Worm (Caenorhabditis elegans) whole organism, L4/young adult: Measurements from ENCODE around the gene T04A8.7.

Source experiments
- W03F9.2 ChIP-seq: fragments of 150-350 bp; optimal IDR thresholded peaks from 2 replicates; lab custom pipeline; 2014; ENCODE audit warnings: missing biosample characterization, missing genetic modification characterization
- dao-5 ChIP-seq: sonication (generic microtip); optimal IDR thresholded peaks from 2 replicates; lab custom pipeline; 2016; ENCODE audit warnings: missing genotype, missing genetic modification characterization, moderate library complexity, missing compliant biosample characterization
- him-1 ChIP-seq: sonication (generic microtip); optimal IDR thresholded peaks from 2 replicates; lab custom pipeline; 2016; ENCODE audit warnings: missing genotype, missing genetic modification reagents, missing genetic modification characterization, missing compliant biosample characterization

DNA sequence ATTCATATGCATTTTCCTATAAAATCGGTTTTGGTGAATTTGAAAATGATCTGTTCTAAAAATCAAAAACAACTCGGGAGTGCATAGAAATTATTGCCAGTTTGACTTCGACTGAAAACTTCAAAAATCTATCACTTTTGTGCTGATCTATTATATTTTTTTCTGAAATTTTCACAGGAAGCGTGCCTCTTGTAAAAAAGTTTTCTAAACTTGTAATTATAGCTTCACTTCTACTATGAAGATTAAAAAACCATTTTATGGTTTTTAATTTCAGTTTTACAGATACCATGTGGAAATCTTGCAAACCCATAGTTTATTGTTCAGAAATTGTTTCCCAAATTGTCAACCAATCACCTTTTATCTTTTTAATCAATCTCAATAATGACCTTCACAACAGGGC, 38.9 kb downstream of the T04A8.7 start, which contains the start of gene F17C8.9:
- no peak for TF ChIP-seq dao-5 (tag; lab: Kevin White, UChicago)
- no peak for TF ChIP-seq W03F9.2
- no peak for TF ChIP-seq him-1
